In genomic region chrX:8883954-8884353, dm6 we compare ENCODE assay signal across 3 fruit fly cellular contexts.
TF ChIP-seq lines count a peak whose summit lies in the region.

No protein-coding gene starts in this region.

- TF ChIP-seq CTCF in whole organism, embryonic (GFP tag; optimal IDR thresholded peaks at IDR 0.05; lab: Kevin White, UChicago): no peak

TF ChIP-seq in whole organism, adult, 20 proteins besides CTCF, POLR2A, EP300 and RAD21:
- TF ChIP-seq CG1620 (GFP tag; optimal IDR thresholded peaks at IDR 0.05; lab: Kevin White, UChicago): peak; percentile 29
- peak; percentile 14 for TF ChIP-seq tj (GFP tag; optimal IDR thresholded peaks at IDR 0.05; lab: Kevin White, UChicago)
- no peak for TF ChIP-seq cic (GFP tag; optimal IDR thresholded peaks at IDR 0.05; lab: Kevin White, UChicago)

TF ChIP-seq in whole organism, embryonic, 481 proteins besides CTCF, POLR2A, EP300 and RAD21 (continues in another document):
- TF ChIP-seq ttk (GFP tag; IDR thresholded peaks at IDR 0.05; lab: Robert Waterston, UW): no peak
- TF ChIP-seq CG18262 (tag; optimal IDR thresholded peaks at IDR 0.05; lab: Kevin White, UChicago): no peak
- no peak for TF ChIP-seq CG9437 (GFP tag; optimal IDR thresholded peaks at IDR 0.05; lab: Kevin White, UChicago)
- no peak for TF ChIP-seq Mes4 (GFP tag; optimal IDR thresholded peaks at IDR 0.05; lab: Kevin White, UChicago)
- no peak for TF ChIP-seq CG12391 (tag; optimal IDR thresholded peaks at IDR 0.05; lab: Kevin White, UChicago)
- peak; percentile 17 for TF ChIP-seq CG8944 (GFP tag; optimal IDR thresholded peaks at IDR 0.05; lab: Kevin White, UChicago)
- no peak for TF ChIP-seq ato (GFP tag; IDR thresholded peaks at IDR 0.05; lab: Robert Waterston, UW; ENCODE audit: partially characterized antibody)
- 0 out of 2 replicates have a peak, but pooled peaks have one; percentile 26 for TF ChIP-seq chm (GFP tag; IDR thresholded peaks at IDR 0.05; lab: Robert Waterston, UW)
- TF ChIP-seq CG15696 (tag; optimal IDR thresholded peaks at IDR 0.05; lab: Kevin White, UChicago): no peak
- TF ChIP-seq CG18599 (GFP tag; optimal IDR thresholded peaks at IDR 0.05; lab: Kevin White, UChicago): peak; percentile 28
- TF ChIP-seq CG12659 (GFP tag; optimal IDR thresholded peaks at IDR 0.05; lab: Kevin White, UChicago): peak; percentile 9
- TF ChIP-seq CG1603 (tag; optimal IDR thresholded peaks at IDR 0.05; lab: Kevin White, UChicago): no peak
- TF ChIP-seq pan (optimal IDR thresholded peaks at IDR 0.05; lab: Kevin White, UChicago): no peak
- TF ChIP-seq pan (GFP tag; optimal IDR thresholded peaks at IDR 0.05 in 1 of 2, IDR thresholded peaks at IDR 0.05 in 1 of 2): peak in 1 of 2 experiments; percentile 51
- TF ChIP-seq da (GFP tag; optimal IDR thresholded peaks at IDR 0.05; lab: Kevin White, UChicago): no peak
- TF ChIP-seq al (GFP tag; IDR thresholded peaks at IDR 0.05; lab: Robert Waterston, UW): peak; percentile 36; the same call in 1 of the 2 replicates
- 0 out of 4 replicates have a peak, but pooled peaks have one; percentile 19 for TF ChIP-seq chinmo (GFP tag; IDR thresholded peaks at IDR 0.05; lab: Robert Waterston, UW; ENCODE audit: partially characterized antibody)
- TF ChIP-seq grau (tag; optimal IDR thresholded peaks at IDR 0.05; lab: Kevin White, UChicago): no peak
- peak; percentile 14; the same call in 1 of the 2 replicates for TF ChIP-seq CG10366 (GFP tag; IDR thresholded peaks at IDR 0.05; lab: Robert Waterston, UW)
- TF ChIP-seq vfl (GFP tag; optimal IDR thresholded peaks at IDR 0.05; lab: Kevin White, UChicago): no peak
- TF ChIP-seq lmd (GFP tag; IDR thresholded peaks at IDR 0.05; lab: Robert Waterston, UW): peak; percentile 10; the same call in 1 of the 2 replicates
- TF ChIP-seq knrl (GFP tag; IDR thresholded peaks at IDR 0.05; lab: Robert Waterston, UW; ENCODE audit: partially characterized antibody): no peak
- peak; percentile 10 for TF ChIP-seq CG30431 (GFP tag; optimal IDR thresholded peaks at IDR 0.05; lab: Kevin White, UChicago)
- TF ChIP-seq zfh1 (GFP tag; IDR thresholded peaks at IDR 0.05; lab: Robert Waterston, UW): 0 out of 3 replicates have a peak, but pooled peaks have one; percentile 44
- 0 out of 3 replicates have a peak, but pooled peaks have one; percentile 44 for TF ChIP-seq otp (GFP tag; IDR thresholded peaks at IDR 0.05; lab: Robert Waterston, UW)
- TF ChIP-seq Rfx (GFP tag; IDR thresholded peaks at IDR 0.05; lab: Robert Waterston, UW): peak; percentile 69
- TF ChIP-seq sr (GFP tag; IDR thresholded peaks at IDR 0.05; lab: Robert Waterston, UW): peak; percentile 41; the same call in 1 of the 3 replicates
- no peak for TF ChIP-seq cato (GFP tag; optimal IDR thresholded peaks at IDR 0.05; lab: Kevin White, UChicago; ENCODE audit: borderline replicate concordance)
- 0 out of 2 replicates have a peak, but pooled peaks have one; percentile 11 for TF ChIP-seq Xrp1 (GFP tag; IDR thresholded peaks at IDR 0.05; lab: Robert Waterston, UW)
- peak; percentile 52; the same call in 1 of the 3 replicates for TF ChIP-seq row (GFP tag; IDR thresholded peaks at IDR 0.05; lab: Robert Waterston, UW)
- peak; percentile 81 for TF ChIP-seq Med (GFP tag; lab: Kevin White, UChicago)
- peak; percentile 7 for TF ChIP-seq Meics (GFP tag; optimal IDR thresholded peaks at IDR 0.05; lab: Kevin White, UChicago)
- TF ChIP-seq slbo (GFP tag; IDR thresholded peaks at IDR 0.05; lab: Robert Waterston, UW): peak; percentile 71
- peak; percentile 13 for TF ChIP-seq mam (GFP tag; optimal IDR thresholded peaks at IDR 0.05; lab: Kevin White, UChicago)
- peak; percentile 32; the same call in 1 of the 2 replicates for TF ChIP-seq Ptx1 (GFP tag; IDR thresholded peaks at IDR 0.05; lab: Robert Waterston, UW)
- no peak for TF ChIP-seq fu2 (GFP tag; optimal IDR thresholded peaks at IDR 0.05; lab: Kevin White, UChicago)
- no peak for TF ChIP-seq CG8290 (GFP tag; optimal IDR thresholded peaks at IDR 0.05; lab: Kevin White, UChicago)
- peak in 1 of 2 experiments; percentile 46 for TF ChIP-seq CG8290 (tag; optimal IDR thresholded peaks at IDR 0.05; lab: Kevin White, UChicago)
- no peak for TF ChIP-seq CG2116 (GFP tag; optimal IDR thresholded peaks at IDR 0.05; lab: Kevin White, UChicago)
- no peak for TF ChIP-seq Neu2 (GFP tag; optimal IDR thresholded peaks at IDR 0.05; lab: Kevin White, UChicago; ENCODE audit: borderline replicate concordance)
- TF ChIP-seq CG12104 (GFP tag; optimal IDR thresholded peaks at IDR 0.05; lab: Kevin White, UChicago): no peak

TF ChIP-seq in whole organism, prepupa, 60 proteins besides CTCF, POLR2A, EP300 and RAD21:
- TF ChIP-seq Eip78C (GFP tag; lab: Kevin White, UChicago) (peak; percentile 60), CG4318 (GFP tag; optimal IDR thresholded peaks at IDR 0.05; lab: Kevin White, UChicago) (no peak), CG11762 (GFP tag; optimal IDR thresholded peaks at IDR 0.05; lab: Kevin White, UChicago; ENCODE audit: insufficient read depth) (no peak), fkh (GFP tag; optimal IDR thresholded peaks at IDR 0.05; lab: Kevin White, UChicago) (peak; percentile 6), Sox102F (GFP tag; optimal IDR thresholded peaks at IDR 0.05; lab: Kevin White, UChicago) (no peak)
